Fruit fly (Drosophila melanogaster): ENCODE results near the gene ND-B14.5A.

The ND-B14.5A gene

DNA sequence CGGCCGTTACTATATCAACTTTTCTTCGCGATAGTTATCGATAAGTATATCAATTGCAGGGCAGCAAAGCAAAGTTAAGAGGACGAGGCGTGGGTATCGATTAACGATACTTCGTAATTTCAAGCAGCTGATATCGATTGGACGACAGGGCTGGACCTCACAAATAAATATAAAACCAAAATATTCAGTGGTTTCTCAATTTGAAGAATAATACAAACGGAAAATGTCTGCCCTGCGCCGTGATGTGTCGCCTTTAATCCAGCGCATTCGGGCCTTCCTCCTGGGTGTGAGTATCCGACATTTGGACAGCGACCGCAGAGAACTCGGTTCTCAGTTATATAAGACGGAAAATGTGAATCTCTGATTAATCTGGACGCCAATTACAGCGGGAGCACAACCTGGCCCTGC, at the start of gene ND-B14.5A (continued):
- TF ChIP-seq gsb (GFP tag; IDR thresholded peaks at IDR 0.05) (no peak), nmo (GFP tag; optimal IDR thresholded peaks at IDR 0.05) (peak; percentile 17), bbx (GFP tag; IDR thresholded peaks at IDR 0.05; ENCODE audit: partially characterized antibody) (peak; percentile 97), GATAe (GFP tag; conservative IDR thresholded peaks at IDR 0.05) (no peak), Bgb (GFP tag; IDR thresholded peaks at IDR 0.05; ENCODE audit: partially characterized antibody) (peak; percentile 96), CG11247 (GFP tag; IDR thresholded peaks at IDR 0.05) (no peak), sqz (GFP tag; optimal IDR thresholded peaks at IDR 0.05) (no peak), CG4328 (GFP tag; optimal IDR thresholded peaks at IDR 0.05) (no peak), Xbp1 (GFP tag; optimal IDR thresholded peaks at IDR 0.05) (no peak), CG8478 (optimal IDR thresholded peaks at IDR 0.05) (no peak), E2f1 (GFP tag; IDR thresholded peaks at IDR 0.05) (no peak), CoRest (tag; optimal IDR thresholded peaks at IDR 0.05) (peak; percentile 33), Opbp (GFP tag; IDR thresholded peaks at IDR 0.05; ENCODE audit: partially characterized antibody) (peak; percentile 96), inv (GFP tag; IDR thresholded peaks at IDR 0.05; ENCODE audit: partially characterized antibody) (peak; percentile 86), scrt (GFP tag; optimal IDR thresholded peaks at IDR 0.05) (no peak), CG12155 (GFP tag; optimal IDR thresholded peaks at IDR 0.05) (no peak), sima (GFP tag; optimal IDR thresholded peaks at IDR 0.05) (no peak), sens-2 (GFP tag; IDR thresholded peaks at IDR 0.05) (no peak), CG32772 (GFP tag; IDR thresholded peaks at IDR 0.05) (no peak), danr (GFP tag; IDR thresholded peaks at IDR 0.05) (no peak), nerfin-2 (GFP tag; IDR thresholded peaks at IDR 0.05; ENCODE audit: partially characterized antibody) (peak; percentile 99), ham (GFP tag; IDR thresholded peaks at IDR 0.05) (no peak), ci (GFP tag; IDR thresholded peaks at IDR 0.05) (peak; percentile 29; the same call in 1 of the 3 replicates), Awh (GFP tag; IDR thresholded peaks at IDR 0.05) (no peak), Ptx1 (GFP tag; IDR thresholded peaks at IDR 0.05) (no peak), Dip2 (GFP tag; IDR thresholded peaks at IDR 0.05) (no peak), Deaf1 (tag; optimal IDR thresholded peaks at IDR 0.05) (no peak), lilli (GFP tag; optimal IDR thresholded peaks at IDR 0.05) (no peak), Dad (GFP tag; optimal IDR thresholded peaks at IDR 0.05) (no peak), dan (GFP tag; IDR thresholded peaks at IDR 0.05) (no peak), trem (tag; optimal IDR thresholded peaks at IDR 0.05) (peak; percentile 59), seq (GFP tag; IDR thresholded peaks at IDR 0.05) (no peak), HLH3B (GFP tag; IDR thresholded peaks at IDR 0.05) (no peak), sug (tag; optimal IDR thresholded peaks at IDR 0.05) (peak; percentile 21), CG3838 (GFP tag; optimal IDR thresholded peaks at IDR 0.05) (no peak), Dfd (GFP tag; optimal IDR thresholded peaks at IDR 0.05) (no peak), CG9727 (GFP tag; optimal IDR thresholded peaks at IDR 0.05) (no peak), CG12219 (GFP tag; optimal IDR thresholded peaks at IDR 0.05) (no peak), CG7556 (GFP tag; optimal IDR thresholded peaks at IDR 0.05) (no peak), HLH4C (GFP tag; IDR thresholded peaks at IDR 0.05; ENCODE audit: partially characterized antibody) (peak; percentile 98), Jarid2 (GFP tag; optimal IDR thresholded peaks at IDR 0.05) (no peak), CG12236 (GFP tag; optimal IDR thresholded peaks at IDR 0.05) (no peak), gro (GFP tag; optimal IDR thresholded peaks at IDR 0.05) (peak; percentile 3), unc-4 (GFP tag; IDR thresholded peaks at IDR 0.05; ENCODE audit: partially characterized antibody) (peak; percentile 93), Lhr (GFP tag; optimal IDR thresholded peaks at IDR 0.05) (no peak), twi (tag; optimal IDR thresholded peaks at IDR 0.05) (no peak), trh (GFP tag; optimal IDR thresholded peaks at IDR 0.05) (no peak), onecut (GFP tag; IDR thresholded peaks at IDR 0.05) (peak; percentile 49), CG12744 (GFP tag; optimal IDR thresholded peaks at IDR 0.05) (no peak), CG8924 (tag; optimal IDR thresholded peaks at IDR 0.05) (no peak), bab2 (GFP tag; optimal IDR thresholded peaks at IDR 0.05) (no peak), mld (GFP tag; IDR thresholded peaks at IDR 0.05; ENCODE audit: partially characterized antibody) (peak; percentile 96)
